Fruit fly (Drosophila melanogaster) whole organism, prepupa: ENCODE data around the gene CG43093.

ENCODE experiments used
- CG10631 ChIP-seq: fragments of 200-800 bp; sonication (Bioruptor generic); optimal IDR thresholded peaks from 2 replicates; lab custom pipeline; 2016; ENCODE audit warnings: missing biosample characterization, missing genetic modification characterization
- CG10669 ChIP-seq: fragments of 200-800 bp; sonication (Bioruptor generic); optimal IDR thresholded peaks from 3 replicates; lab custom pipeline; 2018; ENCODE audit warnings: missing biosample characterization, mild to moderate bottlenecking, missing genetic modification characterization, moderate library complexity
- CG11762 ChIP-seq: fragments of 200-800 bp; sonication (Bioruptor generic); optimal IDR thresholded peaks from 3 replicates; lab custom pipeline; 2016; ENCODE audit warnings: missing biosample characterization, missing genetic modification characterization; ENCODE audit not compliant: insufficient read depth
- CG7368 ChIP-seq: fragments of 200-800 bp; sonication (Bioruptor generic); optimal IDR thresholded peaks from 3 replicates; lab custom pipeline; 2016; ENCODE audit warnings: missing biosample characterization, missing genetic modification characterization
- CG9139 ChIP-seq: fragments of 200-800 bp; sonication (Bioruptor generic); optimal IDR thresholded peaks from 3 replicates; lab custom pipeline; 2017; ENCODE audit warnings: missing biosample characterization, mild to moderate bottlenecking, missing genetic modification characterization
- Eip78C ChIP-seq: fragments of 200-800 bp; sonication (Bioruptor generic); peaks from one replicate; lab custom pipeline; 2016; ENCODE audit warnings: missing biosample characterization, missing genetic modification characterization
- Lpt ChIP-seq: fragments of 200-800 bp; sonication (Bioruptor generic); optimal IDR thresholded peaks from 3 replicates; lab custom pipeline; 2016; ENCODE audit warnings: missing biosample characterization, missing genetic modification characterization
- Sox14 ChIP-seq: fragments of 200-800 bp; sonication (Bioruptor generic); optimal IDR thresholded peaks from 3 replicates; lab custom pipeline; 2016; ENCODE audit warnings: missing biosample characterization, missing genetic modification characterization
- eg ChIP-seq: fragments of 200-800 bp; sonication (Bioruptor generic); IDR thresholded peaks from 3 replicates; pipeline ENCODE4 v1.3.6; 2022; ENCODE audit warnings: missing biosample characterization, missing genetic modification characterization
- esn ChIP-seq: fragments of 200-800 bp; sonication (Bioruptor generic); optimal IDR thresholded peaks from 2 replicates; lab custom pipeline; 2016; ENCODE audit warnings: missing biosample characterization, mild to moderate bottlenecking, missing genetic modification characterization, moderate library complexity
- fd85E ChIP-seq: fragments of 200-800 bp; sonication (Bioruptor generic); optimal IDR thresholded peaks from 3 replicates; lab custom pipeline; 2016; ENCODE audit warnings: missing biosample characterization, missing genetic modification characterization
- lz ChIP-seq: fragments of 200-800 bp; sonication (Bioruptor generic); optimal IDR thresholded peaks from 3 replicates; lab custom pipeline; 2016; ENCODE audit warnings: missing biosample characterization, missing genetic modification characterization
- topi ChIP-seq: fragments of 200-800 bp; sonication (Bioruptor generic); optimal IDR thresholded peaks from 3 replicates; lab custom pipeline; 2016; ENCODE audit warnings: missing biosample characterization, missing genetic modification characterization

CG43093 gene

DNA sequence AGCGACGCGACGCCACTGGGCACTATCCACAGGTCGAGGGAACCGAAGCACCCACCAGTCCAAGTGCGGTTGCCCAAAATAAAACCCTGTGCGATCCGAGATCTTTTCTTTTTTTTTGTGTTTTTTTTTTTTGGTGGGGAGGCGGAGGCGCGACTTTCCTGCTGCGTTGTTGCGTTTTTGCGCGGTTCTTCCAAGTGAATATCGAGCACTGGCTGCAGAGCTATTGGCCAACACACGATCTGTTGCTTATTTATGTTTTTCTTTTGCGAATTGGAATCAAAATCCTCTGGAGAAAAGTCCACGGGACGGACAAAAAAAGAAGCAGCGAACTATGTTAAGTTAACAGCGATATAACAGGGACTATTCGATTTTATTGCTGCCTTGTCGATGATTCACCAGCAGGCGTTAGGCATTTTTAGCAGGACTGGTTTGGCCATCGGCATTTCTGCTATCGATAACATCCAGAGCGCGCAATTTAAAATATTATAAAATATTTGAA, 49.2 kb downstream of the CG43093 start, which contains the start of gene wge (continued):
- no peak for TF ChIP-seq CG10631 (GFP tag; lab: Kevin White, UChicago)
- peak; percentile 32 for TF ChIP-seq topi (GFP tag; lab: Kevin White, UChicago)
- TF ChIP-seq Sox14 (GFP tag; lab: Kevin White, UChicago) = peak; percentile 32
- peak; percentile 65 for TF ChIP-seq Lpt (GFP tag; lab: Kevin White, UChicago)
- TF ChIP-seq CG7368 (GFP tag; lab: Kevin White, UChicago) = peak; percentile 23
- peak; percentile 80 for TF ChIP-seq eg (GFP tag; lab: Robert Waterston, UW)
- peak; percentile 1 for TF ChIP-seq lz
- TF ChIP-seq CG10669 (GFP tag; lab: Kevin White, UChicago) = peak; percentile 74
- no peak for TF ChIP-seq fd85E (GFP tag; lab: Kevin White, UChicago)
- peak; percentile 21 for TF ChIP-seq CG11762 (GFP tag; lab: Kevin White, UChicago)
- TF ChIP-seq Eip78C (GFP tag; lab: Kevin White, UChicago) = peak; percentile 20
- peak; percentile 27 for TF ChIP-seq esn (GFP tag; lab: Kevin White, UChicago)
- TF ChIP-seq CG9139 = peak; percentile 90
